Worm (Caenorhabditis elegans): ENCODE data around the gene scb-1.

DNA sequence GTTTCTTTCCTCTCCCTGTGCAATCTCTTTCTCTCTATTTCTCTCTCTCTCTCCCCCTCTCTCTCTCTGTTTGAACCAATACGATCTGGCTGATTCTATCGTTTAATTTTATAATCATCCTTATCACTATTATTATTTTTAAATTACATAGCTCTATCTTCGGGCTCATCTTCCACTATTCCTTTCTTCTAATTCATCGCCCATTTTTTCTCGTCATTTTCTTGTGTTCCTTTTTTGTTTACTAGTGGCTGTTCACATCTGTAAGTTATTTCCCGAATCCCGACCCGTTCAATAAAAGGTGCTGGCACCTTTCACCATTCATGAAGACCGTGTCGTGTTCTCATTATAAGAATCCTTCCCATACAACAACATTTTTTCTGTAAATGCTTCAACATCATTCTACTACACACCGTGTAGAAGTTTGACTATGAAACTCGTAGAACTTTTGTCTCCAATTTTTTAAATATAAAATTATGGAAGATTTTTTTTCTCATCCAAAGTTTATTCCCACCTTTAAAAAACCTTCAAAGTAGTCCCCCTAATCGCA lies 1.3 kb downstream of the scb-1 start:
- no peak for TF ChIP-seq cebp-2 (GFP tag; IDR thresholded peaks at IDR 0.05)
- no peak for TF ChIP-seq madf-8 (GFP tag; conservative IDR thresholded peaks at IDR 0.05)
- TF ChIP-seq ztf-22 (GFP tag; optimal IDR thresholded peaks at IDR 0.05): no peak
- TF ChIP-seq ztf-25 (GFP tag; IDR thresholded peaks at IDR 0.05): no peak
- no peak for TF ChIP-seq pha-4 (tag; optimal IDR thresholded peaks at IDR 0.05)
- no peak for TF ChIP-seq ets-4 (GFP tag; optimal IDR thresholded peaks at IDR 0.05)
- TF ChIP-seq F22D6.2 (tag; optimal IDR thresholded peaks at IDR 0.05): no peak

Measured in whole organism, young adult.